Fruit fly (Drosophila melanogaster) whole organism, prepupa: ENCODE measurements around the gene CG3213.

Experiments
- CG1621 ChIP-seq: fragments of 200-800 bp; sonication (Bioruptor generic); optimal IDR thresholded peaks from 3 replicates; lab custom pipeline; 2018; ENCODE audit warnings: missing biosample characterization, mild to moderate bottlenecking, missing genetic modification characterization
- CG32006 ChIP-seq: fragments of 200-800 bp; sonication (Bioruptor generic); optimal IDR thresholded peaks from 3 replicates; lab custom pipeline; 2017; ENCODE audit warnings: missing biosample characterization, mild to moderate bottlenecking, missing genetic modification characterization
- CG34406 ChIP-seq: fragments of 200-800 bp; sonication (Bioruptor generic); optimal IDR thresholded peaks from 3 replicates; lab custom pipeline; 2016; ENCODE audit warnings: missing biosample characterization, missing genetic modification characterization
- CG8319 ChIP-seq: fragments of 200-800 bp; sonication (Bioruptor generic); optimal IDR thresholded peaks from 3 replicates; lab custom pipeline; 2016; ENCODE audit warnings: missing biosample characterization, missing genetic modification characterization
- Eip75B ChIP-seq: fragments of 200-800 bp; sonication (Bioruptor generic); optimal IDR thresholded peaks from 3 replicates; lab custom pipeline; 2016; ENCODE audit warnings: missing biosample characterization, missing genetic modification characterization
- Eip93F ChIP-seq: fragments of 200-800 bp; sonication (Bioruptor generic); optimal IDR thresholded peaks from 2 replicates; lab custom pipeline; 2016; ENCODE audit warnings: missing biosample characterization, mild to moderate bottlenecking, missing genetic modification characterization
- OdsH ChIP-seq: fragments of 200-800 bp; sonication (Bioruptor generic); optimal IDR thresholded peaks from 3 replicates; lab custom pipeline; 2016; ENCODE audit warnings: missing biosample characterization, missing genetic modification characterization
- Sox15 ChIP-seq: fragments of 200-800 bp; sonication (Bioruptor generic); optimal IDR thresholded peaks from 3 replicates; lab custom pipeline; 2016; ENCODE audit warnings: missing biosample characterization, missing genetic modification characterization
- cyc ChIP-seq: fragments of 200-800 bp; sonication (Bioruptor generic); optimal IDR thresholded peaks from 3 replicates; lab custom pipeline; 2016; ENCODE audit warnings: missing biosample characterization, missing genetic modification characterization

dm6 chr2L:3495465-3495864 lies 24.0 kb downstream of the CG3213 start:
- TF ChIP-seq Eip75B (GFP tag; lab: Kevin White, UChicago) (no peak), CG1621 (tag; lab: Kevin White, UChicago) (no peak), Eip93F (GFP tag; lab: Kevin White, UChicago) (no peak), CG32006 (no peak), OdsH (GFP tag; lab: Kevin White, UChicago) (no peak), cyc (GFP tag; lab: Kevin White, UChicago) (no peak), CG34406 (GFP tag; lab: Kevin White, UChicago) (no peak), CG8319 (GFP tag; lab: Kevin White, UChicago) (no peak), Sox15 (GFP tag; lab: Kevin White, UChicago) (no peak)
